Worm (Caenorhabditis elegans) whole organism, L4/young adult: ENCODE measurements around the gene nhr-38.

Experiments
- W03F9.2 ChIP-seq: fragments of 150-350 bp; optimal IDR thresholded peaks from 2 replicates; lab custom pipeline; 2014; ENCODE audit warnings: missing biosample characterization, missing genetic modification characterization
- him-1 ChIP-seq: sonication (generic microtip); optimal IDR thresholded peaks from 2 replicates; lab custom pipeline; 2016; ENCODE audit warnings: missing genotype, missing genetic modification reagents, missing genetic modification characterization, missing compliant biosample characterization

- TF ChIP-seq W03F9.2 (tag; lab: Kevin White, UChicago) (no peak), him-1 (tag; lab: Kevin White, UChicago) (no peak)
Measured at ce11 chrIV:9709887-9710286, at the start of gene nhr-38.
